Fruit fly (Drosophila melanogaster) Kc167 (cell line): Measurements from ENCODE around the gene CG7248.

Source experiments
- Myc ChIP-seq: fragments of >200 bp; optimal IDR thresholded peaks from 2 replicates; lab custom pipeline; 2017; ENCODE audit warnings: missing external identifiers
- Sin3A ChIP-seq: fragments of >200 bp; optimal IDR thresholded peaks from 2 replicates; lab custom pipeline; 2018; ENCODE audit warnings: missing external identifiers
- h ChIP-seq: fragments of >200 bp; optimal IDR thresholded peaks from 3 replicates; lab custom pipeline; 2018; ENCODE audit warnings: missing external identifiers
- insv ChIP-seq: fragments of >200 bp; optimal IDR thresholded peaks from 3 replicates; lab custom pipeline; 2018; ENCODE audit warnings: missing external identifiers
- psq ChIP-seq: fragments of >200 bp; optimal IDR thresholded peaks from 2 replicates; lab custom pipeline; 2017; ENCODE audit warnings: missing external identifiers
- ttk ChIP-seq: sonication (Bioruptor generic); optimal IDR thresholded peaks from 2 replicates; lab custom pipeline; 2017; ENCODE audit warnings: missing external identifiers

DNA sequence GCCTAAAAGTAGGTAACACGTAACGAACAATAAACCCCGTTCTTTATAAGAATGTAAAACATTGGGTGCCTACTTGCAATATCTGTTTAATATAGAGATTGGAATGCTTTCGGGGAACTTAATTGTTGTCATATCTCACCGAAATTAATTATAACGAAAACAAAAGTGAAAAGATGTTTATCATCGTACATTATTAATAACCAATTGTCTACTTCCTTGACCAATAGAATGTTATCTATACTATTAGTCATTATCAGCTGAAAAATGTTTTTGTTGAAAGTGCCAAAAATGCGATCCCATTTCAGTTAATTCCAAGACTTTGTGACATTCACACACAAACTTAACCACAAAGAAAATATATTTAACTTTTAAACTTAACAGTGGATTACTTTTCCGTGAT is at the start of gene CG7248:
- TF ChIP-seq h (lab: Kevin White, UChicago) (no peak), psq (lab: Kevin White, UChicago) (no peak), insv (lab: Kevin White, UChicago) (no peak), Sin3A (lab: Kevin White, UChicago) (no peak), ttk (lab: Kevin White, UChicago) (no peak), Myc (no peak)
